Worm (Caenorhabditis elegans): ENCODE measurements around the gene F38H4.5.

DNA sequence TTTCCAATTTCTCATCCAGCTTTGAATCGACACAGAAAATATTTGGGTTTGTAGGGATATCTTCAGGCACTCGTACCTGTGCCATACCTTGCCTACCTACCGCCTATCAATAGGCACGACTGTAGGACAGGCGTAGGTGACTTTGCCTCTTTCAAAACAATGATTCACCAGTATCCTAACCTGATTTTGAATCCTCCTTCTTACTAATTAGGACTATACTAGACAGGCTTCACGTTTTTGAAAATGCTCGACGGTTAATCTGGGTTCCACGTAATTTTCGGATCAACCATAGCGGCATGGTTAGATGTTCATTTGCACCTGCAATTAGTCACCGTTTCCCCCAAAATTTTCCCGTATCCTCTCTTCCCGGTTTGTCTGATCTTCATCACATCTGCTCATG, 16.5 kb downstream of the F38H4.5 start:
- TF ChIP-seq aly-2 (tag; optimal IDR thresholded peaks at IDR 0.05) (no peak), blmp-1 (tag; optimal IDR thresholded peaks at IDR 0.05; ENCODE audit: insufficient read depth) (no peak), ama-1 (optimal IDR thresholded peaks at IDR 0.05) (no peak), ceh-82 (tag; optimal IDR thresholded peaks at IDR 0.05) (no peak), nhr-21 (tag; optimal IDR thresholded peaks at IDR 0.05) (no peak), mbf-1 (tag; optimal IDR thresholded peaks at IDR 0.05) (no peak), nhr-12 (tag; optimal IDR thresholded peaks at IDR 0.05) (no peak), lsy-2 (tag; optimal IDR thresholded peaks at IDR 0.05) (no peak)

Data from whole organism, L2 larva.